Worm (Caenorhabditis elegans) whole organism, L4/young adult: ENCODE results near the gene spp-21.

Experiments
- W03F9.2 ChIP-seq: fragments of 150-350 bp; optimal IDR thresholded peaks from 2 replicates; lab custom pipeline; 2014; ENCODE audit warnings: missing biosample characterization, missing genetic modification characterization
- him-1 ChIP-seq: sonication (generic microtip); optimal IDR thresholded peaks from 2 replicates; lab custom pipeline; 2016; ENCODE audit warnings: missing genotype, missing genetic modification reagents, missing genetic modification characterization, missing compliant biosample characterization

ce11 chrX:11536408-11536807, 46.5 kb downstream of the spp-21 start, which contains the start of gene C35C5.9:
- TF ChIP-seq W03F9.2 (tag; lab: Kevin White, UChicago), result no peak
- TF ChIP-seq him-1 (tag; lab: Kevin White, UChicago), result no peak
